Fruit fly (Drosophila melanogaster) whole organism, wandering third instar larva: ENCODE measurements around the gene Cyp9f2.

Experiments used
- Abd-B ChIP-seq: fragments of >200 bp; optimal IDR thresholded peaks from 2 replicates; lab custom pipeline; 2017; ENCODE audit warnings: missing biosample characterization, missing genetic modification characterization
- CG32264 ChIP-seq: fragments of 200-800 bp; sonication (Bioruptor generic); optimal IDR thresholded peaks from 2 replicates; lab custom pipeline; 2016; ENCODE audit warnings: missing biosample characterization, missing genetic modification characterization
- CG9705 ChIP-seq: fragments of 200-800 bp; sonication (Bioruptor generic); optimal IDR thresholded peaks from 2 replicates; lab custom pipeline; 2018; ENCODE audit warnings: missing biosample characterization, mild to moderate bottlenecking, missing genetic modification characterization
- CrebA ChIP-seq: fragments of 200-800 bp; sonication (Bioruptor generic); optimal IDR thresholded peaks from 2 replicates; lab custom pipeline; 2016; ENCODE audit warnings: missing biosample characterization, mild to moderate bottlenecking, missing genetic modification characterization, borderline replicate concordance
- Dfd ChIP-seq: fragments of >200 bp; optimal IDR thresholded peaks from 2 replicates; lab custom pipeline; 2017; ENCODE audit warnings: missing biosample characterization, missing genetic modification characterization
- Dif ChIP-seq: fragments of 200-275, 200-300 bp; sonication (Bioruptor generic); optimal IDR thresholded peaks from 2 replicates; lab custom pipeline; 2018; ENCODE audit warnings: missing biosample characterization, missing genetic modification characterization; ENCODE audit not compliant: partially characterized antibody
- GATAd ChIP-seq: sonication (Bioruptor generic); optimal IDR thresholded peaks from 2 replicates; lab custom pipeline; 2016; ENCODE audit warnings: missing biosample characterization, missing genetic modification characterization
- HLH106 ChIP-seq: fragments of 200-800 bp; optimal IDR thresholded peaks from 3 replicates; lab custom pipeline; 2019; ENCODE audit warnings: missing biosample characterization, mild to moderate bottlenecking, missing genetic modification characterization, moderate library complexity
- Hnf4 ChIP-seq: fragments of 200-800 bp; sonication (Bioruptor generic); optimal IDR thresholded peaks from 2 replicates; lab custom pipeline; 2016; ENCODE audit warnings: missing biosample characterization, mild to moderate bottlenecking, missing genetic modification characterization
- Hr78 ChIP-seq: fragments of >200 bp; optimal IDR thresholded peaks from 2 replicates; lab custom pipeline; 2017; ENCODE audit warnings: missing biosample characterization, missing genetic modification characterization
- Hr83 ChIP-seq: fragments of 200-300 bp; sonication (Bioruptor generic); optimal IDR thresholded peaks from 2 replicates; lab custom pipeline; 2016; ENCODE audit warnings: missing biosample characterization, mild to moderate bottlenecking, missing genetic modification characterization, moderate library complexity; ENCODE audit not compliant: poor library complexity, severe bottlenecking
- Jra ChIP-seq: sonication (Bioruptor generic); optimal IDR thresholded peaks from 2 replicates; lab custom pipeline; 2016; ENCODE audit warnings: missing biosample characterization, missing genetic modification characterization
- Mio ChIP-seq: sonication (Bioruptor generic); optimal IDR thresholded peaks from 2 replicates; lab custom pipeline; 2016; ENCODE audit warnings: missing biosample characterization, missing genetic modification characterization
- Myc ChIP-seq: fragments of >200 bp; optimal IDR thresholded peaks from 2 replicates; lab custom pipeline; 2017
- N ChIP-seq: fragments of >200 bp; optimal IDR thresholded peaks from 2 replicates; lab custom pipeline; 2018; ENCODE audit warnings: missing biosample characterization, missing external identifiers, missing genetic modification characterization
- OdsH ChIP-seq: fragments of 200-800 bp; sonication (Bioruptor generic); optimal IDR thresholded peaks from 2 replicates; lab custom pipeline; 2016; ENCODE audit warnings: missing biosample characterization, mild to moderate bottlenecking, missing genetic modification characterization
- Rel ChIP-seq, 2 experiments: fragments of 200-800 bp; sonication (Bioruptor generic) in 1 of 2; optimal IDR thresholded peaks; 2 replicates in 1 of 2; 3 replicates in 1 of 2; lab custom pipeline; 2016 to 2019; ENCODE audit warnings: mild to moderate bottlenecking in 2 of 2, missing biosample characterization in 2 of 2, missing genetic modification characterization in 2 of 2, moderate library complexity in 1 of 2
- Sp1 ChIP-seq: fragments of 200-800 bp; sonication (Bioruptor generic); optimal IDR thresholded peaks from 3 replicates; lab custom pipeline; 2019; ENCODE audit warnings: missing biosample characterization, mild to moderate bottlenecking, missing genetic modification characterization, moderate library complexity
- Vsx2 ChIP-seq: fragments of 200-300, 225-300 bp; sonication (Bioruptor generic); optimal IDR thresholded peaks from 2 replicates; lab custom pipeline; 2018; ENCODE audit warnings: missing biosample characterization, missing genetic modification characterization; ENCODE audit not compliant: partially characterized antibody
- br ChIP-seq: fragments of 200-800 bp; sonication (Bioruptor generic); optimal IDR thresholded peaks from 2 replicates; lab custom pipeline; 2016; ENCODE audit warnings: missing biosample characterization, missing genetic modification characterization
- brk ChIP-seq: fragments of 200-800 bp; sonication (Bioruptor generic); optimal IDR thresholded peaks from 2 replicates; lab custom pipeline; 2016; ENCODE audit warnings: missing biosample characterization, mild to moderate bottlenecking, missing genetic modification characterization
- dl ChIP-seq, 2 experiments: fragments of 175-275, 200-275 bp in 1 of 2; fragments of 200-275 bp in 1 of 2; sonication (Bioruptor generic); optimal IDR thresholded peaks; lab custom pipeline; 2018; ENCODE audit warnings: mild to moderate bottlenecking in 2 of 2, missing biosample characterization in 2 of 2, missing genetic modification characterization in 2 of 2, moderate library complexity in 2 of 2; ENCODE audit not compliant: partially characterized antibody in 2 of 2, insufficient read depth in 1 of 2
- dmrt93B ChIP-seq: fragments of 200-800 bp; sonication (Bioruptor generic); optimal IDR thresholded peaks from 2 replicates; lab custom pipeline; 2018; ENCODE audit warnings: missing biosample characterization, mild to moderate bottlenecking, missing genetic modification characterization
- dsf ChIP-seq: sonication (Bioruptor generic); optimal IDR thresholded peaks from 2 replicates; lab custom pipeline; 2016; ENCODE audit warnings: missing biosample characterization, missing genetic modification characterization, borderline replicate concordance
- ey ChIP-seq: fragments of 200-800 bp; sonication (Bioruptor generic); optimal IDR thresholded peaks from 2 replicates; lab custom pipeline; 2016; ENCODE audit warnings: missing biosample characterization, missing genetic modification characterization
- foxo ChIP-seq, 2 experiments: fragments of 200-800 bp; sonication (Bioruptor generic); optimal IDR thresholded peaks; 2 replicates in 1 of 2; 3 replicates in 1 of 2; lab custom pipeline; 2016 to 2017; ENCODE audit warnings: missing biosample characterization in 2 of 2, missing genetic modification characterization in 2 of 2
- fru ChIP-seq: fragments of 200-800 bp; sonication (Bioruptor generic); optimal IDR thresholded peaks from 3 replicates; lab custom pipeline; 2016; ENCODE audit warnings: missing biosample characterization, mild to moderate bottlenecking, missing genetic modification characterization
- h ChIP-seq: fragments of 200-800 bp; sonication (Bioruptor generic); optimal IDR thresholded peaks from 3 replicates; lab custom pipeline; 2016; ENCODE audit warnings: missing biosample characterization, mild to moderate bottlenecking, missing genetic modification characterization
- jim ChIP-seq: fragments of 175-275, 200-325 bp; sonication (Bioruptor generic); optimal IDR thresholded peaks from 2 replicates; lab custom pipeline; 2016; ENCODE audit warnings: missing biosample characterization, mild to moderate bottlenecking, missing genetic modification characterization
- lola ChIP-seq: fragments of >200 bp; optimal IDR thresholded peaks from 2 replicates; lab custom pipeline; 2017; ENCODE audit warnings: missing biosample characterization, missing genetic modification characterization
- pan ChIP-seq: fragments of >200 bp; optimal IDR thresholded peaks from 2 replicates; lab custom pipeline; 2017
- psq ChIP-seq: fragments of 200-800 bp; sonication (Bioruptor generic); optimal IDR thresholded peaks from 3 replicates; lab custom pipeline; 2017; ENCODE audit warnings: missing biosample characterization, mild to moderate bottlenecking, missing genetic modification characterization, moderate library complexity
- rgr ChIP-seq: fragments of 200-800 bp; sonication (Bioruptor generic); optimal IDR thresholded peaks from 3 replicates; lab custom pipeline; 2016; ENCODE audit warnings: missing biosample characterization, mild to moderate bottlenecking, missing genetic modification characterization
- sage ChIP-seq: fragments of 200-800 bp; sonication (Bioruptor generic); optimal IDR thresholded peaks from 2 replicates; lab custom pipeline; 2016; ENCODE audit warnings: missing biosample characterization, mild to moderate bottlenecking, missing genetic modification characterization
- sv ChIP-seq: fragments of 200-800 bp; sonication (Bioruptor generic); optimal IDR thresholded peaks from 3 replicates; lab custom pipeline; 2016; ENCODE audit warnings: missing biosample characterization, missing genetic modification characterization
- tai ChIP-seq: sonication (Bioruptor generic); optimal IDR thresholded peaks from 2 replicates; lab custom pipeline; 2016; ENCODE audit warnings: missing biosample characterization, missing genetic modification characterization
- usp ChIP-seq: fragments of >200 bp; optimal IDR thresholded peaks from 2 replicates; lab custom pipeline; 2017; ENCODE audit warnings: missing biosample characterization, missing genetic modification characterization
- woc ChIP-seq: sonication (Bioruptor generic); optimal IDR thresholded peaks from 2 replicates; lab custom pipeline; 2016; ENCODE audit warnings: missing biosample characterization, mild to moderate bottlenecking, missing genetic modification characterization

Gene Cyp9f2

DNA sequence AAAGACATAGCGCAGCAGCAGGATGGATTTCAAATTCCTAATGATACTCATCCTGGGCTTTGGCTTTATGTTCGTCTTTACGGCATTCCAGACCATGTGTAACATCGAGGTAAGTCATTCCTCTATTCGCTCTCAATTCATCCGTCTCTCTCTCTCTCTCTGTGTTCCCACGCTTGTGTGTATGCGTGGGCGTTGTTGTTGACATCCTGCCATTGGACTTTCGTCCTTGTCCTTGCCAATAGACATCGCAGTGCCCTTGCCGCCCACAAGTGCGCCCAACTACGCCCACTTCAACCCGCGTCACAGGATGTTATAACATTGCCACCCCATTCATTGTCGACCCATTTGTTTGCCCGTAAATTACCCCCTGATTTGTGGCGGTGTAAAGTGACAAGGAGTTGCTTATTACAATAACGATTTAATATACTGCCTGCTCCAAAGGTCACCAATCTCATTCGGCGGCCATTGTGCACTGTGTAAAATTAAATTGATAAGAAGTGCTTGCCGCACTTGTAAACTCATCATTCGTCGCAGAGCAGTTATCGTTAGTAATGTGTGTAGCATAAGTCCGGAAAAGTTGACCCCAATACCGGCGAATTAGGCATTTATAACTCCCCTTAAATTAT, 43.9 kb upstream of the Cyp9f2 start:
- TF ChIP-seq fru (GFP tag; lab: Kevin White, UChicago) (no peak), usp (GFP tag; lab: Kevin White, UChicago) (no peak), lola (no peak), OdsH (GFP tag; lab: Kevin White, UChicago) (no peak)

DNA sequence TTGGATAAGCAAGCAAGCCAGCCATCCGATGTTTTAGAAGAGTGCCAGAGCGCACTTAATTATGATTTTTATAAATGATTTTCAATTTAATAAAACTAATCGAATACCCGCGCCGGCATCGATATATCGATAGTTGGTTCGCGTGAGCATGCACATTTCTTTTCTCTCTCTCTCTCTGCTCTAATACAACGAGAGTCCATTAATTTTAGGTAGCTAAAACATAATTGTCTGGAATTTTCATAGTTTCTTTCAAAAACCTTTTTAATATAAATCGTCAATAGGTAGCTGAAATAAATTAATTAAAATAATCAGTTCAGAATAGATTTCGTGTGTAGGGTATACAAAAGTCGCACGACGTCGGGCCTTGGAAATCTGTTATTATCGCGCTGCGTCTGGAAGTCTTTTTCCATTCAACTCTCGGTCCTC, 43.1 kb upstream of the Cyp9f2 start, which contains the start of gene CG18549:
TSS of gene CG18549 (plus strand) at position 408 of the 426 bp plus-strand sequence.
- TF ChIP-seq dsf (GFP tag; lab: Kevin White, UChicago) (peak; percentile 98), Sp1 (GFP tag; lab: Kevin White, UChicago) (peak; percentile 100), ey (GFP tag; lab: Kevin White, UChicago) (peak; percentile 100), sage (peak; percentile 100), Myc (lab: Kevin White, UChicago) (no peak), dmrt93B (peak; percentile 99), HLH106 (tag; lab: Kevin White, UChicago) (peak; percentile 100), psq (GFP tag; lab: Kevin White, UChicago) (peak; percentile 99), Dif (GFP tag; lab: Kevin White, UChicago) (no peak), pan (lab: Kevin White, UChicago) (no peak), brk (peak; percentile 99), CG32264 (GFP tag; lab: Kevin White, UChicago) (peak; percentile 100), CrebA (GFP tag; lab: Kevin White, UChicago) (no peak), br (GFP tag; lab: Kevin White, UChicago) (peak; percentile 100), Vsx2 (GFP tag; lab: Kevin White, UChicago) (no peak), jim (GFP tag; lab: Kevin White, UChicago) (peak; percentile 24), usp (GFP tag; lab: Kevin White, UChicago) (no peak), CG9705 (GFP tag; lab: Kevin White, UChicago) (peak; percentile 100), rgr (GFP tag; lab: Kevin White, UChicago) (peak; percentile 100), OdsH (GFP tag; lab: Kevin White, UChicago) (peak; percentile 100), Hnf4 (GFP tag; lab: Kevin White, UChicago) (peak; percentile 100), Jra (peak; percentile 99), tai (GFP tag; lab: Kevin White, UChicago) (peak; percentile 98), dl (GFP tag; optimal IDR thresholded peaks at IDR 0.05; lab: Kevin White, UChicago; ENCODE audit: insufficient read depth in 1 of 2, partially characterized antibody in 2 of 2) (no peak), Mio (peak; percentile 95), fru (GFP tag; lab: Kevin White, UChicago) (peak; percentile 100), Dfd (GFP tag; lab: Kevin White, UChicago) (peak; percentile 96), woc (peak; percentile 100), sv (GFP tag; lab: Kevin White, UChicago) (peak; percentile 99), lola (no peak), Hr83 (GFP tag; lab: Kevin White, UChicago) (peak; percentile 97), h (GFP tag; lab: Kevin White, UChicago) (peak; percentile 100), GATAd (GFP tag; lab: Kevin White, UChicago) (no peak), Abd-B (GFP tag; lab: Kevin White, UChicago) (no peak), Rel (GFP tag; optimal IDR thresholded peaks at IDR 0.05; lab: Kevin White, UChicago) (peak; percentile 99), Rel (tag; optimal IDR thresholded peaks at IDR 0.05; lab: Kevin White, UChicago) (peak; percentile 98), N (GFP tag; lab: Kevin White, UChicago) (no peak), foxo (GFP tag; optimal IDR thresholded peaks at IDR 0.05; lab: Kevin White, UChicago) (peak; percentile 100), Hr78 (GFP tag; lab: Kevin White, UChicago) (no peak)
